In the genomic region with DNA sequence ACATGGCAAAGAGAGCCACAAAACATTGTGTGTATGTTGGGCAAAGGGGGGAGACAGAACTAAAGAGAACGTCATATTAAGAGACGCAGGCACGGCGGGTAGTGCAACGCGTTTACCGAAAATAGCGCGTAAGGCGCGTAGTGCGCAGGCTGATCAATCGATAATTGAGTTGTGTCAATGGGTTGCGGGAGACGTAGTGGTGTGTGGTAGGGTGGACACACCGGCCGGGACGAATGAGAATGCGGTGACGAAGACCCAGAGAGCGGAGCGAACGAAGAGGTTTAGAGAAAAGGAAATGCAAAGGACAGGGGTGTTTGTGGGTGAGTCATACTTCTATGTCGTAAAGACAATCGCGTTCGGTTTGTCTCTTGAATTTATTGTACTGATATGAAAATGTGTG, we compare ENCODE assay signal across 4 worm cellular contexts.
TF ChIP-seq lines count a peak whose summit lies in the region.

No protein-coding gene starts in this region.

TF ChIP-seq in whole organism, L2 larva, 48 proteins besides CTCF, POLR2A, EP300 and RAD21 (continues in another document):
- TF ChIP-seq fos-1 (tag; optimal IDR thresholded peaks at IDR 0.05; lab: Kevin White, UChicago) (peak; percentile 99), ceh-16 (tag; optimal IDR thresholded peaks at IDR 0.05; lab: Kevin White, UChicago) (peak; percentile 55), lin-13 (GFP tag; optimal IDR thresholded peaks at IDR 0.05; lab: Kevin White, UChicago) (peak; percentile 40), nhr-25 (tag; optimal IDR thresholded peaks at IDR 0.05; lab: Kevin White, UChicago) (peak; percentile 78), ztf-4 (tag; optimal IDR thresholded peaks at IDR 0.05; lab: Kevin White, UChicago) (peak; percentile 19), nhr-129 (tag; optimal IDR thresholded peaks at IDR 0.05; lab: Kevin White, UChicago) (peak; percentile 67), nhr-6 (tag; optimal IDR thresholded peaks at IDR 0.05; lab: Kevin White, UChicago) (peak; percentile 31), C34F6.9 (tag; optimal IDR thresholded peaks at IDR 0.05; lab: Kevin White, UChicago) (peak; percentile 67), blmp-1 (tag; optimal IDR thresholded peaks at IDR 0.05; lab: Kevin White, UChicago; ENCODE audit: insufficient read depth) (no peak), mdl-1 (tag; optimal IDR thresholded peaks at IDR 0.05; lab: Kevin White, UChicago) (peak; percentile 8 to 35), gmeb-1 (tag; optimal IDR thresholded peaks at IDR 0.05; lab: Kevin White, UChicago) (peak; percentile 56), sem-4 (tag; optimal IDR thresholded peaks at IDR 0.05; lab: Kevin White, UChicago) (peak; percentile 74), Y55F3AM.14 (GFP tag; optimal IDR thresholded peaks at IDR 0.05; lab: Kevin White, UChicago) (no peak), nhr-21 (tag; optimal IDR thresholded peaks at IDR 0.05; lab: Kevin White, UChicago) (peak; percentile 47), lin-11 (tag; optimal IDR thresholded peaks at IDR 0.05; lab: Kevin White, UChicago) (peak; percentile 22), nhr-77 (tag; optimal IDR thresholded peaks at IDR 0.05; lab: Kevin White, UChicago) (no peak), mbf-1 (tag; optimal IDR thresholded peaks at IDR 0.05; lab: Kevin White, UChicago) (no peak), lsy-2 (tag; optimal IDR thresholded peaks at IDR 0.05; lab: Kevin White, UChicago) (peak; percentile 41 to 62), mab-5 (tag; optimal IDR thresholded peaks at IDR 0.05; lab: Kevin White, UChicago) (peak; percentile 17), dmd-4 (tag; optimal IDR thresholded peaks at IDR 0.05; lab: Kevin White, UChicago) (no peak), unc-62 (GFP tag; optimal IDR thresholded peaks at IDR 0.05; lab: Kevin White, UChicago) (no peak), sma-3 (GFP tag; optimal IDR thresholded peaks at IDR 0.05; lab: Kevin White, UChicago) (peak; percentile 76)

TF ChIP-seq in whole organism, L4 larva, 104 proteins besides CTCF, POLR2A, EP300 and RAD21 (continues in another document):
- TF ChIP-seq nhr-11 (tag; optimal IDR thresholded peaks at IDR 0.05; lab: Kevin White, UChicago) (peak; percentile 42), dmd-8 (GFP tag; IDR thresholded peaks at IDR 0.05; lab: Robert Waterston, UW) (no peak), ceh-44 (GFP tag; IDR thresholded peaks at IDR 0.05; lab: Robert Waterston, UW) (0 out of 2 replicates have a peak, but pooled peaks have one; percentile 32), unc-39 (tag; optimal IDR thresholded peaks at IDR 0.05; lab: Kevin White, UChicago) (no peak), rbr-2 (tag; optimal IDR thresholded peaks at IDR 0.05; lab: Kevin White, UChicago) (peak; percentile 73), spr-1 (tag; optimal IDR thresholded peaks at IDR 0.05; lab: Kevin White, UChicago) (peak; percentile 53), ZK546.5 (tag; optimal IDR thresholded peaks at IDR 0.05; lab: Kevin White, UChicago) (no peak), T26A8.4 (GFP tag; IDR thresholded peaks at IDR 0.05; lab: Robert Waterston, UW) (peak; percentile 82), madf-5 (GFP tag; IDR thresholded peaks at IDR 0.05; lab: Robert Waterston, UW) (no peak), mep-1 (tag; optimal IDR thresholded peaks at IDR 0.05; lab: Kevin White, UChicago) (peak; percentile 75), mxl-3 (GFP tag; optimal IDR thresholded peaks at IDR 0.05; lab: Kevin White, UChicago) (peak; percentile 78), snpc-4 (tag; optimal IDR thresholded peaks at IDR 0.05; lab: Kevin White, UChicago) (no peak), ceh-28 (tag; optimal IDR thresholded peaks at IDR 0.05; lab: Kevin White, UChicago) (peak; percentile 90), nhr-41 (GFP tag; IDR thresholded peaks at IDR 0.05; lab: Robert Waterston, UW) (no peak), nhr-6 (tag; optimal IDR thresholded peaks at IDR 0.05; lab: Kevin White, UChicago) (peak; percentile 91), ceh-20 (GFP tag; IDR thresholded peaks at IDR 0.05; lab: Robert Waterston, UW) (0 out of 2 replicates have a peak, but pooled peaks have one; percentile 54), ceh-32 (tag; optimal IDR thresholded peaks at IDR 0.05; lab: Kevin White, UChicago; ENCODE audit: poor library complexity) (peak; percentile 5), mes-2 (tag; optimal IDR thresholded peaks at IDR 0.05; lab: Kevin White, UChicago; ENCODE audit: poor library complexity, severe bottlenecking) (peak; percentile 78), hif-1 (tag; optimal IDR thresholded peaks at IDR 0.05; lab: Kevin White, UChicago) (peak; percentile 20 to 59), lin-15B (tag; optimal IDR thresholded peaks at IDR 0.05; lab: Kevin White, UChicago) (no peak), ctbp-1 (GFP tag; IDR thresholded peaks at IDR 0.05; lab: Robert Waterston, UW) (peak; percentile 66), aha-1 (tag; lab: Kevin White, UChicago) (peak; percentile 90)

TF ChIP-seq in whole organism, late embryonic, 69 proteins besides CTCF, POLR2A, EP300 and RAD21 (continues in another document):
- no peak for TF ChIP-seq fkh-10 (GFP tag; optimal IDR thresholded peaks at IDR 0.05; lab: Kevin White, UChicago)
- no peak for TF ChIP-seq hlh-15 (tag; optimal IDR thresholded peaks at IDR 0.05; lab: Kevin White, UChicago)
- no peak for TF ChIP-seq pqm-1 (tag; optimal IDR thresholded peaks at IDR 0.05; lab: Kevin White, UChicago)
- peak; percentile 90 for TF ChIP-seq sdc-2 (tag; optimal IDR thresholded peaks at IDR 0.05; lab: Kevin White, UChicago)
- peak; percentile 88 for TF ChIP-seq ceh-48 (tag; optimal IDR thresholded peaks at IDR 0.05; lab: Kevin White, UChicago)
- no peak for TF ChIP-seq nhr-11 (tag; optimal IDR thresholded peaks at IDR 0.05; lab: Kevin White, UChicago)
- peak; percentile 90 for TF ChIP-seq ceh-31 (tag; optimal IDR thresholded peaks at IDR 0.05; lab: Kevin White, UChicago)
- TF ChIP-seq ceh-34 (tag; optimal IDR thresholded peaks at IDR 0.05; lab: Kevin White, UChicago), result peak; percentile 85
- no peak for TF ChIP-seq ahr-1 (tag; optimal IDR thresholded peaks at IDR 0.05; lab: Kevin White, UChicago)
- no peak for TF ChIP-seq K09A11.1 (tag; optimal IDR thresholded peaks at IDR 0.05; lab: Kevin White, UChicago; ENCODE audit: insufficient read depth)
- TF ChIP-seq ama-1 (optimal IDR thresholded peaks at IDR 0.05; lab: Kevin White, UChicago), result no peak
- no peak for TF ChIP-seq zip-5 (tag; optimal IDR thresholded peaks at IDR 0.05; lab: Kevin White, UChicago)
- no peak for TF ChIP-seq elt-4 (tag; optimal IDR thresholded peaks at IDR 0.05; lab: Kevin White, UChicago)
- TF ChIP-seq ceh-2 (tag; optimal IDR thresholded peaks at IDR 0.05; lab: Kevin White, UChicago), result peak; percentile 75
- peak; percentile 43 for TF ChIP-seq unc-55 (GFP tag; optimal IDR thresholded peaks at IDR 0.05; lab: Kevin White, UChicago)
- peak; percentile 32 for TF ChIP-seq ceh-14 (tag; optimal IDR thresholded peaks at IDR 0.05; lab: Kevin White, UChicago)
- TF ChIP-seq rnt-1 (tag; optimal IDR thresholded peaks at IDR 0.05; lab: Kevin White, UChicago), result peak; percentile 87
- no peak for TF ChIP-seq dmd-4 (tag; optimal IDR thresholded peaks at IDR 0.05; lab: Kevin White, UChicago; ENCODE audit: borderline replicate concordance)
- TF ChIP-seq hlh-30 (tag; optimal IDR thresholded peaks at IDR 0.05; lab: Kevin White, UChicago; ENCODE audit: insufficient read depth), result peak; percentile 60
- TF ChIP-seq nhr-232 (tag; optimal IDR thresholded peaks at IDR 0.05; lab: Kevin White, UChicago), result no peak
- TF ChIP-seq F13H6.1 (tag; optimal IDR thresholded peaks at IDR 0.05; lab: Kevin White, UChicago), result peak; percentile 56
- TF ChIP-seq madf-2 (tag; optimal IDR thresholded peaks at IDR 0.05; lab: Kevin White, UChicago), result no peak
- no peak for TF ChIP-seq ttx-3 (tag; optimal IDR thresholded peaks at IDR 0.05; lab: Kevin White, UChicago)
- no peak for TF ChIP-seq npax-4 (tag; optimal IDR thresholded peaks at IDR 0.05; lab: Kevin White, UChicago)
- no peak for TF ChIP-seq Y22D7AL.16 (tag; optimal IDR thresholded peaks at IDR 0.05; lab: Kevin White, UChicago)

TF ChIP-seq in whole organism, mixed stage, embryonic, 35 proteins besides CTCF, POLR2A, EP300 and RAD21 (continues in another document):
- TF ChIP-seq mab-5 (tag; optimal IDR thresholded peaks at IDR 0.05; lab: Kevin White, UChicago), result peak; percentile 21
- TF ChIP-seq ceh-43 (GFP tag; optimal IDR thresholded peaks at IDR 0.05; lab: Kevin White, UChicago), result no peak
- TF ChIP-seq unc-39 (tag; optimal IDR thresholded peaks at IDR 0.05; lab: Kevin White, UChicago), result no peak
- TF ChIP-seq nhr-76 (tag; optimal IDR thresholded peaks at IDR 0.05; lab: Kevin White, UChicago), result no peak
- TF ChIP-seq cnd-1 (tag; optimal IDR thresholded peaks at IDR 0.05; lab: Kevin White, UChicago), result peak; percentile 47
- TF ChIP-seq lsy-2 (tag; optimal IDR thresholded peaks at IDR 0.05; lab: Kevin White, UChicago), result peak; percentile 56
- peak; percentile 7 for TF ChIP-seq hlh-1 (tag; optimal IDR thresholded peaks at IDR 0.05; lab: Kevin White, UChicago)
- TF ChIP-seq unc-62 (GFP tag; optimal IDR thresholded peaks at IDR 0.05; lab: Kevin White, UChicago), result peak; percentile 77
- no peak for TF ChIP-seq zip-8 (tag; optimal IDR thresholded peaks at IDR 0.05; lab: Kevin White, UChicago)
- TF ChIP-seq drap-1 (GFP tag; optimal IDR thresholded peaks at IDR 0.05; lab: Kevin White, UChicago), result peak; percentile 62
- peak; percentile 99 for TF ChIP-seq ces-1 (GFP tag; optimal IDR thresholded peaks at IDR 0.05; lab: Kevin White, UChicago)
- TF ChIP-seq unc-120 (tag; optimal IDR thresholded peaks at IDR 0.05; lab: Kevin White, UChicago; ENCODE audit: poor library complexity, severe bottlenecking), result peak; percentile 99
- TF ChIP-seq pha-4 (tag; optimal IDR thresholded peaks at IDR 0.05; lab: Kevin White, UChicago), result peak; percentile 91
- no peak for TF ChIP-seq M03D4.4 (tag; optimal IDR thresholded peaks at IDR 0.05; lab: Kevin White, UChicago)
- TF ChIP-seq mls-2 (tag; optimal IDR thresholded peaks at IDR 0.05; lab: Kevin White, UChicago), result peak; percentile 49
- TF ChIP-seq ceh-39 (tag; optimal IDR thresholded peaks at IDR 0.05; lab: Kevin White, UChicago), result peak; percentile 89
- no peak for TF ChIP-seq elt-3 (tag; optimal IDR thresholded peaks at IDR 0.05; lab: Kevin White, UChicago)
- TF ChIP-seq ztf-11 (tag; optimal IDR thresholded peaks at IDR 0.05; lab: Kevin White, UChicago), result no peak
- no peak for TF ChIP-seq bed-3 (GFP tag; optimal IDR thresholded peaks at IDR 0.05; lab: Kevin White, UChicago)
- no peak for TF ChIP-seq elt-1 (tag; optimal IDR thresholded peaks at IDR 0.05; lab: Kevin White, UChicago; ENCODE audit: borderline replicate concordance, insufficient read depth)
- peak; percentile 75 for TF ChIP-seq lin-13 (tag; optimal IDR thresholded peaks at IDR 0.05; lab: Kevin White, UChicago)
- TF ChIP-seq sptf-1 (tag; optimal IDR thresholded peaks at IDR 0.05; lab: Kevin White, UChicago), result peak; percentile 57
- no peak for TF ChIP-seq snpc-4 (tag; optimal IDR thresholded peaks at IDR 0.05; lab: Kevin White, UChicago)
- no peak for TF ChIP-seq nhr-12 (tag; optimal IDR thresholded peaks at IDR 0.05; lab: Kevin White, UChicago)
- no peak for TF ChIP-seq blmp-1 (tag; optimal IDR thresholded peaks at IDR 0.05; lab: Kevin White, UChicago)
- TF ChIP-seq nhr-2 (tag; optimal IDR thresholded peaks at IDR 0.05; lab: Kevin White, UChicago), result peak; percentile 53
- TF ChIP-seq tbx-8 (GFP tag; optimal IDR thresholded peaks at IDR 0.05; lab: Kevin White, UChicago), result no peak
